Worm (Caenorhabditis elegans) whole organism, midembryonic: ENCODE results near the gene oac-53.

Experiments used
- T22C8.4 ChIP-seq: fragments of 200-800 bp; sonication (Bioruptor generic); IDR thresholded peaks from 2 replicates; pipeline ENCODE4 v1.3.6; 2022; ENCODE audit warnings: missing genetic modification characterization, missing compliant biosample characterization
- cog-1 ChIP-seq: sonication (generic microtip); optimal IDR thresholded peaks from 2 replicates; lab custom pipeline; 2016; ENCODE audit warnings: missing genetic modification characterization, missing compliant biosample characterization
- flt-1 ChIP-seq: fragments of 200-800 bp; sonication (Bioruptor generic); IDR thresholded peaks from 2 replicates; pipeline ENCODE4 v1.3.6; 2022; ENCODE audit warnings: missing genetic modification characterization, missing compliant biosample characterization
- klf-2 ChIP-seq: fragments of 200-800 bp; sonication (Bioruptor generic); conservative IDR thresholded peaks from 2 replicates; pipeline ENCODE4 v1.3.6; 2022; ENCODE audit warnings: missing genetic modification reagents, missing genetic modification characterization, missing compliant biosample characterization
- med-1 ChIP-seq: sonication (generic microtip); optimal IDR thresholded peaks from 2 replicates; lab custom pipeline; 2017; ENCODE audit warnings: missing genetic modification characterization, mild to moderate bottlenecking, missing compliant biosample characterization, antibody characterized with exemption, missing genetic modification reagents; ENCODE audit not compliant: insufficient read depth
- ref-1 ChIP-seq: fragments of 200-800 bp; sonication (Bioruptor generic); conservative IDR thresholded peaks from 2 replicates; pipeline ENCODE4 v1.3.6; 2022; ENCODE audit warnings: missing genetic modification reagents, missing genetic modification characterization, missing compliant biosample characterization
- tab-1 ChIP-seq: fragments of 200-800 bp; sonication (Bioruptor generic); IDR thresholded peaks from 2 replicates; pipeline ENCODE4 v1.3.6; 2022; ENCODE audit warnings: missing genetic modification characterization, missing compliant biosample characterization
- ztf-23 ChIP-seq: fragments of 200-800 bp; sonication (Bioruptor generic); IDR thresholded peaks from 2 replicates; pipeline ENCODE4 v1.3.6; 2022; ENCODE audit warnings: missing genetic modification reagents, missing genetic modification characterization, missing compliant biosample characterization
- ztf-29 ChIP-seq: fragments of 200-800 bp; sonication (Bioruptor generic); IDR thresholded peaks from 2 replicates; pipeline ENCODE4 v1.3.6; 2022; ENCODE audit warnings: missing genetic modification reagents, missing genetic modification characterization, missing compliant biosample characterization

oac-53 gene

ce11 chrV:16629600-16629999 lies 1.8 kb upstream of the oac-53 start, which contains the start of gene srd-21:
Gene srd-21, plus strand, starts transcription at chrV:16629900.
- TF ChIP-seq med-1 = no peak

- TF ChIP-seq ztf-29 (GFP tag; lab: Robert Waterston, UW) = no peak
These were observed 1.2 kb upstream of the oac-53 start, which contains the start of gene W06G6.2 for ce11 chrV:16628991-16629390. Gene W06G6.2, plus strand, starts transcription at chrV:16629291.

ce11 chrV:16622754-16623261 lies 5.0 kb downstream of the oac-53 start, which contains the start of gene Y70C5A.2:
Gene Y70C5A.2, minus strand, starts transcription at chrV:16623211.
- TF ChIP-seq klf-2 (no peak), T22C8.4 (no peak), tab-1 (no peak), cog-1 (tag; lab: Kevin White, UChicago) (no peak), ztf-23 (no peak), ztf-29 (GFP tag; lab: Robert Waterston, UW) (no peak), flt-1 (no peak)

- TF ChIP-seq klf-2 (no peak), med-1 (no peak), ref-1 (GFP tag; lab: Robert Waterston, UW) (peak; percentile 52; the same call in 1 of the 2 replicates), ztf-29 (GFP tag; lab: Robert Waterston, UW) (no peak), flt-1 (peak; percentile 84), tab-1 (peak; percentile 71; the same call in 1 of the 2 replicates), T22C8.4 (no peak), cog-1 (tag; lab: Kevin White, UChicago) (no peak), ztf-23 (no peak)
These were observed 5.9 kb downstream of the oac-53 start for ce11 chrV:16621894-16622293.

- no peak for TF ChIP-seq klf-2
- TF ChIP-seq cog-1 (tag; lab: Kevin White, UChicago) = no peak
- no peak for TF ChIP-seq ref-1 (GFP tag; lab: Robert Waterston, UW)
- TF ChIP-seq T22C8.4 = no peak
- no peak for TF ChIP-seq flt-1
- no peak for TF ChIP-seq ztf-29 (GFP tag; lab: Robert Waterston, UW)
- no peak for TF ChIP-seq tab-1
- TF ChIP-seq med-1 = no peak
- no peak for TF ChIP-seq ztf-23
These were observed 6.9 kb downstream of the oac-53 start, which contains the start of gene Y70C5A.3 for ce11 chrV:16620874-16621273. Gene Y70C5A.3, minus strand, starts transcription at chrV:16620923.

- no peak for TF ChIP-seq ztf-29 (GFP tag; lab: Robert Waterston, UW)
- no peak for TF ChIP-seq klf-2
- TF ChIP-seq ref-1 (GFP tag; lab: Robert Waterston, UW) = no peak
- no peak for TF ChIP-seq tab-1
- TF ChIP-seq ztf-23 = no peak
- TF ChIP-seq cog-1 (tag; lab: Kevin White, UChicago) = no peak
- no peak for TF ChIP-seq T22C8.4
- TF ChIP-seq flt-1 = no peak
- no peak for TF ChIP-seq med-1
These were observed 10.3 kb downstream of the oac-53 start, which contains the start of gene Y70C5A.4 for ce11 chrV:16617462-16617861. Gene Y70C5A.4, plus strand, starts transcription at chrV:16617762.

ce11 chrV:16610791-16611385 lies 16.9 kb downstream of the oac-53 start, which contains the start of gene srw-54:
Gene srw-54, plus strand, starts transcription at chrV:16611335.
- TF ChIP-seq tab-1 = no peak
- no peak for TF ChIP-seq ref-1 (GFP tag; lab: Robert Waterston, UW)
- no peak for TF ChIP-seq cog-1 (tag; lab: Kevin White, UChicago)
- no peak for TF ChIP-seq med-1
- no peak for TF ChIP-seq klf-2
- no peak for TF ChIP-seq T22C8.4
- no peak for TF ChIP-seq ztf-29 (GFP tag; lab: Robert Waterston, UW)
- TF ChIP-seq flt-1 = no peak
- no peak for TF ChIP-seq ztf-23

ce11 chrV:16610094-16610493 lies 17.7 kb downstream of the oac-53 start:
- TF ChIP-seq tab-1 = no peak
- TF ChIP-seq flt-1 = no peak
- no peak for TF ChIP-seq T22C8.4
- no peak for TF ChIP-seq med-1
- no peak for TF ChIP-seq ztf-29 (GFP tag; lab: Robert Waterston, UW)
- TF ChIP-seq ztf-23 = no peak
- TF ChIP-seq klf-2 = no peak
- no peak for TF ChIP-seq cog-1 (tag; lab: Kevin White, UChicago)
- TF ChIP-seq ref-1 (GFP tag; lab: Robert Waterston, UW) = no peak

- no peak for TF ChIP-seq ref-1 (GFP tag; lab: Robert Waterston, UW)
- TF ChIP-seq flt-1 = no peak
- TF ChIP-seq cog-1 (tag; lab: Kevin White, UChicago) = no peak
- TF ChIP-seq tab-1 = no peak
- TF ChIP-seq ztf-23 = no peak
- TF ChIP-seq klf-2 = no peak
- no peak for TF ChIP-seq T22C8.4
These were observed 19.3 kb downstream of the oac-53 start for ce11 chrV:16608478-16608877.

ce11 chrV:16606313-16606712 lies 21.5 kb downstream of the oac-53 start, which contains the start of gene Y32B12C.1:
Gene Y32B12C.1, plus strand, starts transcription at chrV:16606613.
- TF ChIP-seq flt-1 = no peak
- no peak for TF ChIP-seq ref-1 (GFP tag; lab: Robert Waterston, UW)
- no peak for TF ChIP-seq T22C8.4
- TF ChIP-seq ztf-29 (GFP tag; lab: Robert Waterston, UW) = no peak
- TF ChIP-seq klf-2 = no peak
- no peak for TF ChIP-seq med-1
- no peak for TF ChIP-seq tab-1
- no peak for TF ChIP-seq cog-1 (tag; lab: Kevin White, UChicago)
- no peak for TF ChIP-seq ztf-23

ce11 chrV:16605463-16605862 lies 22.3 kb downstream of the oac-53 start:
- no peak for TF ChIP-seq tab-1
- TF ChIP-seq klf-2 = no peak
- no peak for TF ChIP-seq ref-1 (GFP tag; lab: Robert Waterston, UW)
- no peak for TF ChIP-seq med-1
- no peak for TF ChIP-seq T22C8.4
- TF ChIP-seq ztf-23 = no peak
- TF ChIP-seq flt-1 = no peak
- no peak for TF ChIP-seq cog-1 (tag; lab: Kevin White, UChicago)
- no peak for TF ChIP-seq ztf-29 (GFP tag; lab: Robert Waterston, UW)
